Fruit fly (Drosophila melanogaster) whole organism, embryonic: ENCODE measurements around the gene Kdsr.
A peak's percentile ranks its signal among the peaks of the same experiment; 100 is the strongest.

Source experiments
- BEAF-32 ChIP-seq: fragments of 200-800 bp; sonication (Bioruptor generic); optimal IDR thresholded peaks from 3 replicates; lab custom pipeline; 2017; ENCODE audit warnings: missing biosample characterization, missing genetic modification characterization, mild to moderate bottlenecking, moderate library complexity, missing genetic modification reagents
- BtbVII ChIP-seq: fragments of 200-800 bp; sonication (Bioruptor generic); optimal IDR thresholded peaks from 3 replicates; lab custom pipeline; 2017; ENCODE audit warnings: missing biosample characterization, mild to moderate bottlenecking, missing genetic modification characterization
- CG10267 ChIP-seq: fragments of 200-800 bp; sonication (Bioruptor generic); optimal IDR thresholded peaks from 2 replicates; lab custom pipeline; 2018; ENCODE audit warnings: missing biosample characterization, mild to moderate bottlenecking, missing genetic modification characterization, moderate library complexity
- CG11456 ChIP-seq: fragments of 200-800 bp; sonication (Bioruptor generic); IDR thresholded peaks from 3 replicates; pipeline ENCODE4 v1.3.6; 2022; ENCODE audit warnings: missing biosample characterization, missing genetic modification characterization
- CG12236 ChIP-seq: fragments of 200-800 bp; sonication (Bioruptor generic); optimal IDR thresholded peaks from 2 replicates; lab custom pipeline; 2016; ENCODE audit warnings: missing biosample characterization, missing genetic modification characterization
- CG12659 ChIP-seq: fragments of 200-800 bp; sonication (Bioruptor generic); optimal IDR thresholded peaks from 3 replicates; lab custom pipeline; 2017; ENCODE audit warnings: mild to moderate bottlenecking, missing biosample characterization, missing genetic modification reagents, missing genetic modification characterization
- CG12744 ChIP-seq: fragments of 200-800 bp; sonication (Bioruptor generic); optimal IDR thresholded peaks from 2 replicates; lab custom pipeline; 2016; ENCODE audit warnings: missing biosample characterization, missing genetic modification characterization
- CG16815 ChIP-seq: fragments of 200-800 bp; sonication (Bioruptor generic); optimal IDR thresholded peaks from 3 replicates; lab custom pipeline; 2017; ENCODE audit warnings: missing biosample characterization, mild to moderate bottlenecking, missing genetic modification characterization
- CG17359 ChIP-seq: fragments of 200-800 bp; sonication (Bioruptor generic); optimal IDR thresholded peaks from 3 replicates; lab custom pipeline; 2018; ENCODE audit warnings: missing biosample characterization, mild to moderate bottlenecking, missing genetic modification characterization, moderate library complexity
- CG32767 ChIP-seq: fragments of 200-800 bp; sonication (Bioruptor generic); IDR thresholded peaks from 2 replicates; pipeline ENCODE4 v1.3.6; 2022; ENCODE audit warnings: missing biosample characterization, missing genetic modification characterization
- CG4282 ChIP-seq: fragments of 200-800 bp; sonication (Bioruptor generic); optimal IDR thresholded peaks from 2 replicates; lab custom pipeline; 2016; ENCODE audit warnings: missing biosample characterization, missing genetic modification characterization
- CG6813 ChIP-seq: fragments of 200-800 bp; sonication (Bioruptor generic); optimal IDR thresholded peaks from 2 replicates; lab custom pipeline; 2017; ENCODE audit warnings: missing biosample characterization, missing genetic modification characterization, mild to moderate bottlenecking, moderate library complexity, missing genetic modification reagents
- CG7357 ChIP-seq: fragments of 200-800 bp; sonication (Bioruptor generic); IDR thresholded peaks from 3 replicates; pipeline ENCODE4 v1.3.6; 2022; ENCODE audit warnings: missing biosample characterization, missing genetic modification characterization
- CG8281 ChIP-seq: fragments of 200-800 bp; sonication (Bioruptor generic); optimal IDR thresholded peaks from 2 replicates; lab custom pipeline; 2018; ENCODE audit warnings: missing biosample characterization, mild to moderate bottlenecking, missing genetic modification characterization, moderate library complexity
- CG8359 ChIP-seq: fragments of 200-800 bp; sonication (Bioruptor generic); optimal IDR thresholded peaks from 2 replicates; lab custom pipeline; 2017; ENCODE audit warnings: missing biosample characterization, mild to moderate bottlenecking, missing genetic modification characterization, borderline replicate concordance
- D ChIP-seq, 2 experiments: fragments of 200-800 bp in 1 of 2; fragments of >200 bp in 1 of 2; sonication (Bioruptor generic) in 1 of 2; optimal IDR thresholded peaks; 2 replicates in 1 of 2; 3 replicates in 1 of 2; lab custom pipeline; 2017; ENCODE audit warnings: mild to moderate bottlenecking in 1 of 2, missing biosample characterization in 1 of 2, missing genetic modification characterization in 1 of 2, missing genetic modification reagents in 1 of 2
- Deaf1 ChIP-seq: fragments of 200-800 bp; optimal IDR thresholded peaks from 3 replicates; lab custom pipeline; 2019; ENCODE audit warnings: missing biosample characterization, mild to moderate bottlenecking, missing genetic modification characterization, moderate library complexity
- Dll ChIP-seq: fragments of 200-800 bp; sonication (Bioruptor generic); IDR thresholded peaks from 4 replicates; pipeline ENCODE4 v1.3.6; 2022; ENCODE audit warnings: missing biosample characterization, missing genetic modification characterization; ENCODE audit not compliant: partially characterized antibody
- Ets97D ChIP-seq: fragments of 200-800 bp; sonication (Bioruptor generic); optimal IDR thresholded peaks from 3 replicates; lab custom pipeline; 2016; ENCODE audit warnings: missing biosample characterization, missing genetic modification characterization
- H2.0 ChIP-seq: fragments of 200-800 bp; sonication (Bioruptor generic); IDR thresholded peaks from 2 replicates; pipeline ENCODE4 v1.3.6; 2022; ENCODE audit warnings: missing biosample characterization, missing genetic modification characterization
- HLHmδ ChIP-seq: fragments of 200-800 bp; sonication (Bioruptor generic); optimal IDR thresholded peaks from 2 replicates; lab custom pipeline; 2018; ENCODE audit warnings: missing biosample characterization, mild to moderate bottlenecking, missing genetic modification characterization, moderate library complexity
- MESR4 ChIP-seq: fragments of 200-800 bp; sonication (Bioruptor generic); optimal IDR thresholded peaks from 2 replicates; lab custom pipeline; 2018; ENCODE audit warnings: missing biosample characterization, mild to moderate bottlenecking, missing genetic modification characterization, moderate library complexity
- Mad ChIP-seq: fragments of 200-800 bp; sonication (Bioruptor generic); optimal IDR thresholded peaks from 2 replicates; lab custom pipeline; 2016; ENCODE audit warnings: missing biosample characterization, missing genetic modification characterization
- NC2β ChIP-seq: fragments of 200-800 bp; sonication (Bioruptor generic); optimal IDR thresholded peaks from 2 replicates; lab custom pipeline; 2016; ENCODE audit warnings: missing biosample characterization, missing genetic modification characterization
- Nf-YA ChIP-seq: fragments of 200-800 bp; sonication (Bioruptor generic); IDR thresholded peaks from 2 replicates; pipeline ENCODE4 v1.3.6; 2022; ENCODE audit warnings: missing biosample characterization, missing genetic modification characterization
- Nf-YB ChIP-seq: fragments of 200-800 bp; sonication (Bioruptor generic); optimal IDR thresholded peaks from 3 replicates; lab custom pipeline; 2019; ENCODE audit warnings: missing biosample characterization, mild to moderate bottlenecking, missing genetic modification characterization, moderate library complexity
- Oaz ChIP-seq: fragments of 200-800 bp; sonication (Bioruptor generic); IDR thresholded peaks from 2 replicates; pipeline ENCODE4 v1.3.6; 2022; ENCODE audit warnings: missing biosample characterization, missing genetic modification characterization
- Opbp ChIP-seq: fragments of 200-800 bp; sonication (Bioruptor generic); IDR thresholded peaks from 3 replicates; pipeline ENCODE4 v1.3.6; 2022; ENCODE audit warnings: missing biosample characterization, missing genetic modification characterization; ENCODE audit not compliant: partially characterized antibody
- Ptx1 ChIP-seq: fragments of 200-800 bp; sonication (Bioruptor generic); IDR thresholded peaks from 2 replicates; pipeline ENCODE4 v1.3.6; 2022; ENCODE audit warnings: missing biosample characterization, missing genetic modification characterization
- Spps ChIP-seq: fragments of 200-800 bp; sonication (Bioruptor generic); optimal IDR thresholded peaks from 2 replicates; lab custom pipeline; 2018; ENCODE audit warnings: missing biosample characterization, mild to moderate bottlenecking, missing genetic modification characterization
- Sry-δ ChIP-seq: fragments of 200-800 bp; sonication (Bioruptor generic); optimal IDR thresholded peaks from 2 replicates; lab custom pipeline; 2016; ENCODE audit warnings: missing biosample characterization, missing genetic modification characterization
- Trl ChIP-seq, 3 experiments: fragments of >200 bp in 2 of 3; fragments of 200-800 bp in 1 of 3; sonication (Bioruptor generic) in 1 of 3; optimal IDR thresholded peaks; 2 replicates in 1 of 3; 3 replicates in 2 of 3; lab custom pipeline; 2016 to 2017; ENCODE audit warnings: missing biosample characterization in 1 of 3, missing genetic modification characterization in 1 of 3
- ara ChIP-seq: fragments of 200-800 bp; sonication (Bioruptor generic); IDR thresholded peaks from 2 replicates; pipeline ENCODE4 v1.3.6; 2022; ENCODE audit warnings: missing biosample characterization, missing genetic modification characterization
- bsh ChIP-seq, 2 experiments: fragments of 200-800 bp; sonication (Bioruptor generic); optimal IDR thresholded peaks; 2 replicates each; lab custom pipeline; 2017 to 2018; ENCODE audit warnings: mild to moderate bottlenecking in 2 of 2, missing biosample characterization in 2 of 2, missing genetic modification characterization in 2 of 2, moderate library complexity in 1 of 2
- crol ChIP-seq: fragments of 200-800 bp; sonication (Bioruptor generic); IDR thresholded peaks from 2 replicates; pipeline ENCODE4 v1.3.6; 2022; ENCODE audit warnings: missing biosample characterization, missing genetic modification characterization
- crp ChIP-seq, 2 experiments: fragments of 200-800 bp; sonication (Bioruptor generic); optimal IDR thresholded peaks; 2 replicates in 1 of 2; 3 replicates in 1 of 2; lab custom pipeline; 2017; ENCODE audit warnings: missing biosample characterization in 2 of 2, missing genetic modification characterization in 2 of 2, mild to moderate bottlenecking in 1 of 2, moderate library complexity in 1 of 2
- danr ChIP-seq: fragments of 200-800 bp; sonication (Bioruptor generic); IDR thresholded peaks from 2 replicates; pipeline ENCODE4 v1.3.6; 2022; ENCODE audit warnings: missing biosample characterization, missing genetic modification characterization
- gcm ChIP-seq: fragments of 200-800 bp; sonication (Bioruptor generic); optimal IDR thresholded peaks from 2 replicates; lab custom pipeline; 2019; ENCODE audit warnings: missing biosample characterization, mild to moderate bottlenecking, missing genetic modification characterization, moderate library complexity
- grn ChIP-seq: fragments of 200-800 bp; sonication (Bioruptor generic); optimal IDR thresholded peaks from 3 replicates; lab custom pipeline; 2017; ENCODE audit warnings: missing biosample characterization, missing genetic modification characterization
- hbn ChIP-seq: fragments of 200-800 bp; sonication (Bioruptor generic); IDR thresholded peaks from 2 replicates; pipeline ENCODE4 v1.3.6; 2022; ENCODE audit warnings: missing biosample characterization, missing genetic modification characterization; ENCODE audit not compliant: partially characterized antibody
- odd ChIP-seq: fragments of 200-800 bp; sonication (Bioruptor generic); optimal IDR thresholded peaks from 2 replicates; lab custom pipeline; 2017; ENCODE audit warnings: missing biosample characterization, mild to moderate bottlenecking, missing genetic modification characterization
- onecut ChIP-seq: fragments of 200-800 bp; sonication (Bioruptor generic); IDR thresholded peaks from 2 replicates; pipeline ENCODE4 v1.3.6; 2022; ENCODE audit warnings: missing biosample characterization, missing genetic modification characterization
- pzg ChIP-seq: fragments of 200-800 bp; sonication (Bioruptor generic); optimal IDR thresholded peaks from 3 replicates; lab custom pipeline; 2018; ENCODE audit warnings: missing biosample characterization, mild to moderate bottlenecking, missing genetic modification characterization, moderate library complexity
- ro ChIP-seq: fragments of 200-800 bp; sonication (Bioruptor generic); IDR thresholded peaks from 2 replicates; pipeline ENCODE4 v1.3.6; 2022; ENCODE audit warnings: missing biosample characterization, missing genetic modification characterization
- tap ChIP-seq: fragments of 200-800 bp; optimal IDR thresholded peaks from 3 replicates; lab custom pipeline; 2019; ENCODE audit warnings: missing biosample characterization, mild to moderate bottlenecking, missing genetic modification characterization, moderate library complexity
- tll ChIP-seq, 2 experiments: fragments of 200-800 bp in 1 of 2; fragments of >200 bp in 1 of 2; sonication (Bioruptor generic) in 1 of 2; optimal IDR thresholded peaks; 2 replicates each; lab custom pipeline; 2017 to 2019; ENCODE audit warnings: missing biosample characterization in 2 of 2, missing genetic modification characterization in 2 of 2, mild to moderate bottlenecking in 1 of 2, moderate library complexity in 1 of 2
- twi ChIP-seq: fragments of 200-800 bp; optimal IDR thresholded peaks from 2 replicates; lab custom pipeline; 2019; ENCODE audit warnings: missing biosample characterization, mild to moderate bottlenecking, missing genetic modification characterization, moderate library complexity
- zf30C ChIP-seq: fragments of 200-800 bp; sonication (Bioruptor generic); optimal IDR thresholded peaks from 3 replicates; lab custom pipeline; 2018; ENCODE audit warnings: missing biosample characterization, mild to moderate bottlenecking, missing genetic modification characterization

Gene Kdsr

DNA sequence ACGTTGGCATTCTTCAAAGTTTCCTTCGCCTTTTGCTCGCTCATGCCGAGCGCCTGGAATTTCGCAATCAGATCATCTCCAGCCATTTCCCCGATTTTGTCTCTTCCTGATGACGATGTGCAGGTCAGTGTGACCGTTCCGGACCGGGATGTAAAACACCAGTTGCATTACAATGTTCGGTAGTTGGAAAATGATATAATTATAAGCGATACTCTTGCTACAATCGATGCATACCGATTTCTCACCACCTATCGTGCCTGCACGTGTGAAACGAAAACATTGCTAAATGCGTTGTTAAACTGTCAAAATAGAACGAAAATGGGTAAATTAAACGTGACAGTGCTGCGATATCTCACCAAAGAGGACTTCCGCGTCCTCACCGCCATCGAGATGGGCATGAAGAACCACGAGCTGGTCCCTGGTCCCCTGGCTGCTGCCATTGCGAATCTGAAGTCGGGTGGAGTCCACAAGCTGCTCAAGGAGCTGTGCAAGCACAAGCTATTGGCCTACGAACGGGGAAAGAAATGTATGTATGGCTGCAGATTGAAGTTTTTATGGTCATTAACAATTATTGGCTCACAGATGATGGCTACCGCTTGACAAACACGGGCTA, 3.4 kb upstream of the Kdsr start, which contains the start of the genes GlnRS and RIOK2 (continued):
- no peak for TF ChIP-seq HLHmδ (GFP tag; lab: Kevin White, UChicago)
- no peak for TF ChIP-seq tap (tag; lab: Kevin White, UChicago)
- no peak for TF ChIP-seq onecut (GFP tag; lab: Robert Waterston, UW)
- peak in 1 of 2 experiments; percentile 63 for TF ChIP-seq crp (GFP tag; optimal IDR thresholded peaks at IDR 0.05; lab: Kevin White, UChicago)
- no peak for TF ChIP-seq ro (GFP tag; lab: Robert Waterston, UW)
- TF ChIP-seq D (optimal IDR thresholded peaks at IDR 0.05; lab: Kevin White, UChicago): peak; percentile 24
- TF ChIP-seq D (GFP tag; optimal IDR thresholded peaks at IDR 0.05; lab: Kevin White, UChicago): no peak
- peak; percentile 95 for TF ChIP-seq MESR4
- no peak for TF ChIP-seq odd (GFP tag; lab: Kevin White, UChicago)
- TF ChIP-seq grn (GFP tag; lab: Kevin White, UChicago): peak; percentile 7
- peak; percentile 64 for TF ChIP-seq CG12659 (GFP tag; lab: Kevin White, UChicago)
- TF ChIP-seq CG11456 (GFP tag; lab: Robert Waterston, UW): no peak
- TF ChIP-seq CG32767 (GFP tag; lab: Robert Waterston, UW): no peak
- TF ChIP-seq Oaz: no peak
- TF ChIP-seq crol (GFP tag; lab: Robert Waterston, UW): no peak
- TF ChIP-seq twi (tag; lab: Kevin White, UChicago): peak; percentile 28
- TF ChIP-seq danr: no peak
- TF ChIP-seq bsh (GFP tag; optimal IDR thresholded peaks at IDR 0.05; lab: Kevin White, UChicago): no peak
- no peak for TF ChIP-seq Ptx1 (GFP tag; lab: Robert Waterston, UW)
- TF ChIP-seq CG12744: no peak
- peak; percentile 85 for TF ChIP-seq Ets97D (GFP tag; lab: Kevin White, UChicago)
- TF ChIP-seq Sry-δ: peak; percentile 84
- no peak for TF ChIP-seq BtbVII (GFP tag; lab: Kevin White, UChicago)
- no peak for TF ChIP-seq zf30C (GFP tag; lab: Kevin White, UChicago)
- no peak for TF ChIP-seq gcm (GFP tag; lab: Kevin White, UChicago)
- no peak for TF ChIP-seq CG8359 (GFP tag; lab: Kevin White, UChicago)
- no peak for TF ChIP-seq ara (GFP tag; lab: Robert Waterston, UW)
- peak; percentile 99 for TF ChIP-seq CG7357 (GFP tag; lab: Robert Waterston, UW)
- peak; percentile 97 for TF ChIP-seq BEAF-32 (GFP tag; lab: Kevin White, UChicago)
- peak; percentile 62 for TF ChIP-seq CG10267 (tag; lab: Kevin White, UChicago)
- no peak for TF ChIP-seq CG16815 (GFP tag; lab: Kevin White, UChicago)
- peak; percentile 45 for TF ChIP-seq NC2β
- no peak for TF ChIP-seq Nf-YB (GFP tag; lab: Kevin White, UChicago)
- TF ChIP-seq Trl (optimal IDR thresholded peaks at IDR 0.05; lab: Kevin White, UChicago): no peak
- TF ChIP-seq Trl (GFP tag; optimal IDR thresholded peaks at IDR 0.05; lab: Kevin White, UChicago): no peak
- no peak for TF ChIP-seq Nf-YA (GFP tag; lab: Robert Waterston, UW)
- peak; percentile 97 for TF ChIP-seq Opbp
- no peak for TF ChIP-seq Mad (GFP tag; lab: Kevin White, UChicago)
- TF ChIP-seq tll (GFP tag; optimal IDR thresholded peaks at IDR 0.05; lab: Kevin White, UChicago): no peak
- TF ChIP-seq hbn (GFP tag; lab: Robert Waterston, UW): peak; percentile 97
- TF ChIP-seq CG4282 (GFP tag; lab: Kevin White, UChicago): no peak
- no peak for TF ChIP-seq H2.0 (GFP tag; lab: Robert Waterston, UW)
- no peak for TF ChIP-seq Spps (tag; lab: Kevin White, UChicago)
- no peak for TF ChIP-seq CG12236
- TF ChIP-seq Dll (GFP tag; lab: Robert Waterston, UW): peak; percentile 95
- TF ChIP-seq CG8281 (tag; lab: Kevin White, UChicago): no peak
- peak; percentile 98 for TF ChIP-seq pzg (GFP tag; lab: Kevin White, UChicago)
- TF ChIP-seq CG17359 (tag; lab: Kevin White, UChicago): no peak
- no peak for TF ChIP-seq Deaf1 (tag; lab: Kevin White, UChicago)
- no peak for TF ChIP-seq CG6813 (GFP tag; lab: Kevin White, UChicago)
